Worm (Caenorhabditis elegans) whole organism, L4/young adult: Measurements from ENCODE around the gene C17H12.6.

Source experiments
- dao-5 ChIP-seq: sonication (generic microtip); optimal IDR thresholded peaks from 2 replicates; lab custom pipeline; 2016; ENCODE audit warnings: missing genotype, missing genetic modification characterization, moderate library complexity, missing compliant biosample characterization
- him-1 ChIP-seq: sonication (generic microtip); optimal IDR thresholded peaks from 2 replicates; lab custom pipeline; 2016; ENCODE audit warnings: missing genotype, missing genetic modification reagents, missing genetic modification characterization, missing compliant biosample characterization

DNA sequence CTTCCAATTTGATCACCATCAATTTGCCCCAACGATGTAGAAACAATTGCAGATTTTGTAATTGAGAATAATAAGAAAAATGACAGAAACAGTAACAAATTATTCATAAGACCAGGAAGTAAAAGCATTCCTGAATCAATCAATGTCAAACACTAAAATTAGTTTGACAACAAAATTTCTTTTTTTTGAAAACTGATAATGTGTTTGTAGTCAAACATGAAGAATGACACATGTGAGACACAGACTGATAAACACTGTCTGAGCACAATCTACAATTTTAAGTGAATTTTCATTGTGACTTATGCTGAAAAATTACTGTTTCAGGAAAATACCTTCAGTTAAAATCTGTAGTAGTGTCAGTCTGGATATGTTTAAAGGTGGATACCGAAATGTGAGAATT, 20.2 kb downstream of the C17H12.6 start, which contains the start of the genes cest-4 and C17H12.11:
- TF ChIP-seq him-1 (tag; lab: Kevin White, UChicago) (no peak), dao-5 (no peak)
